Fruit fly (Drosophila melanogaster) whole organism, wandering third instar larva: ENCODE results near the gene BigH1.

Experiments
- Abd-B ChIP-seq: fragments of >200 bp; optimal IDR thresholded peaks from 2 replicates; lab custom pipeline; 2017; ENCODE audit warnings: missing biosample characterization, missing genetic modification characterization
- CG32264 ChIP-seq: fragments of 200-800 bp; sonication (Bioruptor generic); optimal IDR thresholded peaks from 2 replicates; lab custom pipeline; 2016; ENCODE audit warnings: missing biosample characterization, missing genetic modification characterization
- CG9705 ChIP-seq: fragments of 200-800 bp; sonication (Bioruptor generic); optimal IDR thresholded peaks from 2 replicates; lab custom pipeline; 2018; ENCODE audit warnings: missing biosample characterization, mild to moderate bottlenecking, missing genetic modification characterization
- CrebA ChIP-seq: fragments of 200-800 bp; sonication (Bioruptor generic); optimal IDR thresholded peaks from 2 replicates; lab custom pipeline; 2016; ENCODE audit warnings: missing biosample characterization, mild to moderate bottlenecking, missing genetic modification characterization, borderline replicate concordance
- Dfd ChIP-seq: fragments of >200 bp; optimal IDR thresholded peaks from 2 replicates; lab custom pipeline; 2017; ENCODE audit warnings: missing biosample characterization, missing genetic modification characterization
- Dif ChIP-seq: fragments of 200-275, 200-300 bp; sonication (Bioruptor generic); optimal IDR thresholded peaks from 2 replicates; lab custom pipeline; 2018; ENCODE audit warnings: missing biosample characterization, missing genetic modification characterization; ENCODE audit not compliant: partially characterized antibody
- GATAd ChIP-seq: sonication (Bioruptor generic); optimal IDR thresholded peaks from 2 replicates; lab custom pipeline; 2016; ENCODE audit warnings: missing biosample characterization, missing genetic modification characterization
- HLH106 ChIP-seq: fragments of 200-800 bp; optimal IDR thresholded peaks from 3 replicates; lab custom pipeline; 2019; ENCODE audit warnings: missing biosample characterization, mild to moderate bottlenecking, missing genetic modification characterization, moderate library complexity
- Hnf4 ChIP-seq: fragments of 200-800 bp; sonication (Bioruptor generic); optimal IDR thresholded peaks from 2 replicates; lab custom pipeline; 2016; ENCODE audit warnings: missing biosample characterization, mild to moderate bottlenecking, missing genetic modification characterization
- Hr78 ChIP-seq: fragments of >200 bp; optimal IDR thresholded peaks from 2 replicates; lab custom pipeline; 2017; ENCODE audit warnings: missing biosample characterization, missing genetic modification characterization
- Hr83 ChIP-seq: fragments of 200-300 bp; sonication (Bioruptor generic); optimal IDR thresholded peaks from 2 replicates; lab custom pipeline; 2016; ENCODE audit warnings: missing biosample characterization, mild to moderate bottlenecking, missing genetic modification characterization, moderate library complexity; ENCODE audit not compliant: poor library complexity, severe bottlenecking
- Jra ChIP-seq: sonication (Bioruptor generic); optimal IDR thresholded peaks from 2 replicates; lab custom pipeline; 2016; ENCODE audit warnings: missing biosample characterization, missing genetic modification characterization
- Mio ChIP-seq: sonication (Bioruptor generic); optimal IDR thresholded peaks from 2 replicates; lab custom pipeline; 2016; ENCODE audit warnings: missing biosample characterization, missing genetic modification characterization
- Myc ChIP-seq: fragments of >200 bp; optimal IDR thresholded peaks from 2 replicates; lab custom pipeline; 2017
- N ChIP-seq: fragments of >200 bp; optimal IDR thresholded peaks from 2 replicates; lab custom pipeline; 2018; ENCODE audit warnings: missing biosample characterization, missing external identifiers, missing genetic modification characterization
- OdsH ChIP-seq: fragments of 200-800 bp; sonication (Bioruptor generic); optimal IDR thresholded peaks from 2 replicates; lab custom pipeline; 2016; ENCODE audit warnings: missing biosample characterization, mild to moderate bottlenecking, missing genetic modification characterization
- Rel ChIP-seq, 2 experiments: fragments of 200-800 bp; sonication (Bioruptor generic) in 1 of 2; optimal IDR thresholded peaks; 2 replicates in 1 of 2; 3 replicates in 1 of 2; lab custom pipeline; 2016 to 2019; ENCODE audit warnings: mild to moderate bottlenecking in 2 of 2, missing biosample characterization in 2 of 2, missing genetic modification characterization in 2 of 2, moderate library complexity in 1 of 2
- Sp1 ChIP-seq: fragments of 200-800 bp; sonication (Bioruptor generic); optimal IDR thresholded peaks from 3 replicates; lab custom pipeline; 2019; ENCODE audit warnings: missing biosample characterization, mild to moderate bottlenecking, missing genetic modification characterization, moderate library complexity
- Vsx2 ChIP-seq: fragments of 200-300, 225-300 bp; sonication (Bioruptor generic); optimal IDR thresholded peaks from 2 replicates; lab custom pipeline; 2018; ENCODE audit warnings: missing biosample characterization, missing genetic modification characterization; ENCODE audit not compliant: partially characterized antibody
- br ChIP-seq: fragments of 200-800 bp; sonication (Bioruptor generic); optimal IDR thresholded peaks from 2 replicates; lab custom pipeline; 2016; ENCODE audit warnings: missing biosample characterization, missing genetic modification characterization
- brk ChIP-seq: fragments of 200-800 bp; sonication (Bioruptor generic); optimal IDR thresholded peaks from 2 replicates; lab custom pipeline; 2016; ENCODE audit warnings: missing biosample characterization, mild to moderate bottlenecking, missing genetic modification characterization
- dl ChIP-seq, 2 experiments: fragments of 175-275, 200-275 bp in 1 of 2; fragments of 200-275 bp in 1 of 2; sonication (Bioruptor generic); optimal IDR thresholded peaks; lab custom pipeline; 2018; ENCODE audit warnings: mild to moderate bottlenecking in 2 of 2, missing biosample characterization in 2 of 2, missing genetic modification characterization in 2 of 2, moderate library complexity in 2 of 2; ENCODE audit not compliant: partially characterized antibody in 2 of 2, insufficient read depth in 1 of 2
- dmrt93B ChIP-seq: fragments of 200-800 bp; sonication (Bioruptor generic); optimal IDR thresholded peaks from 2 replicates; lab custom pipeline; 2018; ENCODE audit warnings: missing biosample characterization, mild to moderate bottlenecking, missing genetic modification characterization
- dsf ChIP-seq: sonication (Bioruptor generic); optimal IDR thresholded peaks from 2 replicates; lab custom pipeline; 2016; ENCODE audit warnings: missing biosample characterization, missing genetic modification characterization, borderline replicate concordance
- ey ChIP-seq: fragments of 200-800 bp; sonication (Bioruptor generic); optimal IDR thresholded peaks from 2 replicates; lab custom pipeline; 2016; ENCODE audit warnings: missing biosample characterization, missing genetic modification characterization
- foxo ChIP-seq, 2 experiments: fragments of 200-800 bp; sonication (Bioruptor generic); optimal IDR thresholded peaks; 2 replicates in 1 of 2; 3 replicates in 1 of 2; lab custom pipeline; 2016 to 2017; ENCODE audit warnings: missing biosample characterization in 2 of 2, missing genetic modification characterization in 2 of 2
- fru ChIP-seq: fragments of 200-800 bp; sonication (Bioruptor generic); optimal IDR thresholded peaks from 3 replicates; lab custom pipeline; 2016; ENCODE audit warnings: missing biosample characterization, mild to moderate bottlenecking, missing genetic modification characterization
- h ChIP-seq: fragments of 200-800 bp; sonication (Bioruptor generic); optimal IDR thresholded peaks from 3 replicates; lab custom pipeline; 2016; ENCODE audit warnings: missing biosample characterization, mild to moderate bottlenecking, missing genetic modification characterization
- jim ChIP-seq: fragments of 175-275, 200-325 bp; sonication (Bioruptor generic); optimal IDR thresholded peaks from 2 replicates; lab custom pipeline; 2016; ENCODE audit warnings: missing biosample characterization, mild to moderate bottlenecking, missing genetic modification characterization
- lola ChIP-seq: fragments of >200 bp; optimal IDR thresholded peaks from 2 replicates; lab custom pipeline; 2017; ENCODE audit warnings: missing biosample characterization, missing genetic modification characterization
- pan ChIP-seq: fragments of >200 bp; optimal IDR thresholded peaks from 2 replicates; lab custom pipeline; 2017
- psq ChIP-seq: fragments of 200-800 bp; sonication (Bioruptor generic); optimal IDR thresholded peaks from 3 replicates; lab custom pipeline; 2017; ENCODE audit warnings: missing biosample characterization, mild to moderate bottlenecking, missing genetic modification characterization, moderate library complexity
- rgr ChIP-seq: fragments of 200-800 bp; sonication (Bioruptor generic); optimal IDR thresholded peaks from 3 replicates; lab custom pipeline; 2016; ENCODE audit warnings: missing biosample characterization, mild to moderate bottlenecking, missing genetic modification characterization
- sage ChIP-seq: fragments of 200-800 bp; sonication (Bioruptor generic); optimal IDR thresholded peaks from 2 replicates; lab custom pipeline; 2016; ENCODE audit warnings: missing biosample characterization, mild to moderate bottlenecking, missing genetic modification characterization
- sv ChIP-seq: fragments of 200-800 bp; sonication (Bioruptor generic); optimal IDR thresholded peaks from 3 replicates; lab custom pipeline; 2016; ENCODE audit warnings: missing biosample characterization, missing genetic modification characterization
- tai ChIP-seq: sonication (Bioruptor generic); optimal IDR thresholded peaks from 2 replicates; lab custom pipeline; 2016; ENCODE audit warnings: missing biosample characterization, missing genetic modification characterization
- usp ChIP-seq: fragments of >200 bp; optimal IDR thresholded peaks from 2 replicates; lab custom pipeline; 2017; ENCODE audit warnings: missing biosample characterization, missing genetic modification characterization
- woc ChIP-seq: sonication (Bioruptor generic); optimal IDR thresholded peaks from 2 replicates; lab custom pipeline; 2016; ENCODE audit warnings: missing biosample characterization, mild to moderate bottlenecking, missing genetic modification characterization

BigH1 gene

DNA sequence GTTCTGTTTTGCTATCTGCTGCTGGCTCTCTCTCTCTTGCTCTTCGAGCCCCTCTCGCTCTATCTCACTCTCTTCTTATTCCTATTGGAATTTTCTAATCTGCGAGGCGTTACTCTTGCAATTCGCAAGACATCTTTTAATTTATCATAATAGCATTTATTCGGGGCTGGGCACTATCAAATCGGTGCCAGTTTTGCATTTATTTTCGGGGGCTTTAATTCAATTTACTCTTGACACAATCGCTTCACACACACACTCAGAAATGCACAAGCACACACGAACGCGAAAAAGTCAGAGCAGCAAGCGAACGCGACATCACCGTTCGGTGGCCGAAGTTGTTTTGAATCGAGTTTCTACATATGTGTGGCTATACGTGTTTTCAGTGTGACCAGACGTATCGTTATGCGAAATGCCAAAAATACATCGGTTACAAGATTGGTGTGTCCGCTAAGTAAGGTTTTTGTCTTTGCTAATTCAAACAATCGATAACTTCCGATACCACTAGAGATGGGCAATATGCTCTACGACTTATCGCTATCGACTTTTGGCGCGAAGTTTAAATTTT, 33.8 kb downstream of the BigH1 start, which contains the start of gene Meltrin:
TSS of gene Meltrin (minus strand) at position 344 of the 565 bp plus-strand sequence.
- no peak for TF ChIP-seq Hr78 (GFP tag; lab: Kevin White, UChicago)
- peak; percentile 69 for TF ChIP-seq Hnf4 (GFP tag; lab: Kevin White, UChicago)
- no peak for TF ChIP-seq lola (GFP tag; lab: Kevin White, UChicago)
- TF ChIP-seq woc (GFP tag; lab: Kevin White, UChicago), result no peak
- TF ChIP-seq dmrt93B, result no peak
- peak; percentile 77 for TF ChIP-seq jim (GFP tag; lab: Kevin White, UChicago)
- TF ChIP-seq CrebA (GFP tag; lab: Kevin White, UChicago), result no peak
- no peak for TF ChIP-seq usp (GFP tag; lab: Kevin White, UChicago)
- TF ChIP-seq OdsH (GFP tag; lab: Kevin White, UChicago), result peak; percentile 37
- TF ChIP-seq Rel (GFP tag; optimal IDR thresholded peaks at IDR 0.05; lab: Kevin White, UChicago), result no peak
- peak; percentile 81 for TF ChIP-seq Rel (tag; optimal IDR thresholded peaks at IDR 0.05; lab: Kevin White, UChicago)
- TF ChIP-seq Sp1 (GFP tag; lab: Kevin White, UChicago), result peak; percentile 67
- TF ChIP-seq psq, result peak; percentile 53
- peak in 1 of 2 experiments; percentile 65 for TF ChIP-seq dl (GFP tag; optimal IDR thresholded peaks at IDR 0.05; lab: Kevin White, UChicago; ENCODE audit: insufficient read depth in 1 of 2, partially characterized antibody in 2 of 2)
- TF ChIP-seq Vsx2 (GFP tag; lab: Kevin White, UChicago), result no peak
- peak; percentile 68 for TF ChIP-seq fru
- TF ChIP-seq brk (GFP tag; lab: Kevin White, UChicago), result peak; percentile 80
- TF ChIP-seq Hr83 (GFP tag; lab: Kevin White, UChicago), result peak; percentile 90
- peak; percentile 71 for TF ChIP-seq Jra
- TF ChIP-seq Abd-B (GFP tag; lab: Kevin White, UChicago), result no peak
- TF ChIP-seq GATAd (GFP tag; lab: Kevin White, UChicago), result no peak
- TF ChIP-seq ey (GFP tag; lab: Kevin White, UChicago), result no peak
- peak; percentile 60 for TF ChIP-seq tai (GFP tag; lab: Kevin White, UChicago)
- TF ChIP-seq Myc (lab: Kevin White, UChicago), result no peak
- TF ChIP-seq Dfd, result no peak
- no peak for TF ChIP-seq sage (GFP tag; lab: Kevin White, UChicago)
- peak; percentile 68 for TF ChIP-seq h (GFP tag; lab: Kevin White, UChicago)
- peak; percentile 42 for TF ChIP-seq HLH106 (tag; lab: Kevin White, UChicago)
- no peak for TF ChIP-seq CG9705
- no peak for TF ChIP-seq CG32264 (GFP tag; lab: Kevin White, UChicago)
- TF ChIP-seq br, result peak; percentile 46
- no peak for TF ChIP-seq Mio
- TF ChIP-seq dsf, result peak; percentile 15
- peak; percentile 74 for TF ChIP-seq Dif (GFP tag; lab: Kevin White, UChicago)
- peak; percentile 61 for TF ChIP-seq sv (GFP tag; lab: Kevin White, UChicago)
- peak in 1 of 2 experiments; percentile 57 for TF ChIP-seq foxo (GFP tag; optimal IDR thresholded peaks at IDR 0.05; lab: Kevin White, UChicago)
- TF ChIP-seq rgr (GFP tag; lab: Kevin White, UChicago), result peak; percentile 71
- TF ChIP-seq pan (lab: Kevin White, UChicago), result no peak
- no peak for TF ChIP-seq N
- TF ChIP-seq, all 38 proteins: peak for 20

DNA sequence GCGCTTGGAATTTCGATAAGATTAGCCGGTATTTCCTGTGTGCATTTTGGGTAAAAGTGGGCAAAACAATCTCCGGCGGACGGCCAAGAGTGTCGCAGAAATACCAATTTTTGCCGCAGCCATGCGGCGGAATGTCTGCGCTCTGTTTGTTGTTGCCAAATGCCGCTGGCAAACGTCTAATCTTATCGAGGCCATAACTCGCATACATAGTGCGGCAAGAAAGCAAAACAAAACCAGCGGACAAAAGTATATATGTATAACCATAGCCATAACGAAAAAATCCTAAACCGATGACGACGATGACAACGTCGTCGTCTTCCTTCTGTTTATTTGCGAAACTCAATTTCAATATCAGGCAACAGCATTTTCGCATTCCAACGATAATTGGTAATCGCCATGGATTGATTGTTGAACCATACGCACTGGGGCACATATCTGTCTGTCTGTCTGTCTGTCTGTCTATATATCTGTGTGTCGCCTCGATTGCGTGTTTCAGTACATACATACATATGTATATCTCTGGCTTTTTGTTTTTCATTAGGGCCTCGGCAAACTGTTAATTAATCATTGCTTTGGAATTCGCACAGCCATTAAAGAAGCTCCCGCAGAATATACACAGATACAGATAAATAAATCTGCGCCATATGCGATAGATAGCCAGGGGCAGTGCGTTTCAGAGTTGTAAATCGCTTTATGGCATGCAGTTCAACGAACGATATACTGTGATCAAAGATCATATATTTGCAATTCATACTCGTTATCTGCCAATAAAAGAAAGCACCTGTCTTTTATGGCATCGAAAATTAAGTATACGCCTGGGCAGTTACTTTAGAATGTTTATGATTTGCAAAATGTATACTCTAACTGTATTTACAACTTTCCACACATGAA, 40.3 kb downstream of the BigH1 start:
- TF ChIP-seq Sp1 (GFP tag; lab: Kevin White, UChicago) (peak; percentile 32), jim (GFP tag; lab: Kevin White, UChicago) (no peak), h (GFP tag; lab: Kevin White, UChicago) (peak; percentile 7), Dfd (no peak), Rel (GFP tag; optimal IDR thresholded peaks at IDR 0.05; lab: Kevin White, UChicago) (no peak), Rel (tag; optimal IDR thresholded peaks at IDR 0.05; lab: Kevin White, UChicago) (peak; percentile 20), tai (GFP tag; lab: Kevin White, UChicago) (no peak)
